Worm (Caenorhabditis elegans) whole organism, young adult: ENCODE data around the gene sti-1.

Experiments
- B0019.2 ChIP-seq: fragments of 200-800 bp; sonication (Bioruptor generic); conservative IDR thresholded peaks from 2 replicates; pipeline ENCODE4 v1.3.6; 2022; ENCODE audit warnings: missing genetic modification reagents, missing genetic modification characterization, missing compliant biosample characterization
- F23B12.7 ChIP-seq: sonication (generic microtip); optimal IDR thresholded peaks from 2 replicates; lab custom pipeline; 2017; ENCODE audit warnings: missing genetic modification characterization, mild to moderate bottlenecking, missing compliant biosample characterization, antibody characterized with exemption, moderate library complexity; ENCODE audit not compliant: insufficient read depth
- F37B4.10 ChIP-seq: fragments of 200-800 bp; sonication (Bioruptor generic); IDR thresholded peaks from 2 replicates; pipeline ENCODE4 v1.3.6; 2022; ENCODE audit warnings: missing genetic modification characterization, missing compliant biosample characterization
- F49E8.2 ChIP-seq: sonication (generic microtip); optimal IDR thresholded peaks from 3 replicates; lab custom pipeline; 2017; ENCODE audit warnings: missing genetic modification characterization, mild to moderate bottlenecking, missing compliant biosample characterization, antibody characterized with exemption, moderate library complexity; ENCODE audit not compliant: insufficient read depth
- F57C9.4 ChIP-seq: sonication (generic microtip); optimal IDR thresholded peaks from 2 replicates; lab custom pipeline; 2017; ENCODE audit warnings: mild to moderate bottlenecking, missing genetic modification characterization, missing compliant biosample characterization
- T07F8.4 ChIP-seq: sonication (generic microtip); optimal IDR thresholded peaks from 2 replicates; lab custom pipeline; 2016; ENCODE audit warnings: mild to moderate bottlenecking, missing genetic modification characterization, moderate library complexity, missing compliant biosample characterization
- Y56A3A.18 ChIP-seq: fragments of 200-800 bp; sonication (Bioruptor generic); IDR thresholded peaks from 2 replicates; pipeline ENCODE4 v1.3.6; 2022; ENCODE audit warnings: missing genetic modification reagents, missing genetic modification characterization, missing compliant biosample characterization
- ZK185.1 ChIP-seq: sonication (generic microtip); optimal IDR thresholded peaks from 2 replicates; lab custom pipeline; 2016; ENCODE audit warnings: mild to moderate bottlenecking, missing genetic modification characterization, missing compliant biosample characterization; ENCODE audit not compliant: poor library complexity, severe bottlenecking
- ama-1 ChIP-seq, 3 experiments: fragments of 150-350 bp in 1 of 3; sonication (generic microtip) in 2 of 3; optimal IDR thresholded peaks; 2 replicates each; lab custom pipeline; 2014 to 2018; ENCODE audit warnings: missing biosample characterization in 2 of 3, missing genetic modification characterization in 2 of 3, missing genetic modification reagents in 2 of 3
- atf-7 ChIP-seq: sonication (generic microtip); optimal IDR thresholded peaks from 2 replicates; lab custom pipeline; 2017; ENCODE audit warnings: mild to moderate bottlenecking, missing genetic modification characterization, missing compliant biosample characterization
- attf-3 ChIP-seq: fragments of 200-800 bp; sonication (Bioruptor generic); conservative IDR thresholded peaks from 2 replicates; pipeline ENCODE4 v1.3.6; 2022; ENCODE audit warnings: missing genetic modification reagents, missing genetic modification characterization, missing compliant biosample characterization
- cebp-2 ChIP-seq: fragments of 200-800 bp; sonication (Bioruptor generic); IDR thresholded peaks from 2 replicates; pipeline ENCODE4 v1.3.6; 2022; ENCODE audit warnings: missing genetic modification characterization, missing compliant biosample characterization
- ceh-40 ChIP-seq: fragments of 200-800 bp; sonication (Bioruptor generic); IDR thresholded peaks from 2 replicates; pipeline ENCODE4 v1.3.6; 2022; ENCODE audit warnings: missing genetic modification characterization, missing compliant biosample characterization
- ceh-58 ChIP-seq: fragments of 200-800 bp; sonication (Bioruptor generic); IDR thresholded peaks from 2 replicates; pipeline ENCODE4 v1.3.6; 2022; ENCODE audit warnings: missing genetic modification characterization, missing compliant biosample characterization
- ceh-91 ChIP-seq: fragments of 200-800 bp; sonication (Bioruptor generic); IDR thresholded peaks from 2 replicates; pipeline ENCODE4 v1.3.6; 2022; ENCODE audit warnings: missing genetic modification reagents, missing genetic modification characterization, missing compliant biosample characterization
- chd-7 ChIP-seq: sonication (generic microtip); optimal IDR thresholded peaks from 2 replicates; lab custom pipeline; 2016; ENCODE audit warnings: mild to moderate bottlenecking, missing genetic modification characterization, moderate library complexity, missing compliant biosample characterization
- efl-1 ChIP-seq: fragments of 150-350 bp; optimal IDR thresholded peaks from 2 replicates; lab custom pipeline; 2014; ENCODE audit warnings: missing biosample characterization, missing genetic modification reagents, missing genetic modification characterization
- egl-18 ChIP-seq: fragments of 200-800 bp; sonication (Bioruptor generic); IDR thresholded peaks from 2 replicates; pipeline ENCODE4 v1.3.6; 2022; ENCODE audit warnings: missing genetic modification reagents, missing genetic modification characterization, missing compliant biosample characterization
- ekl-4 ChIP-seq: fragments of 200-800 bp; sonication (Bioruptor generic); IDR thresholded peaks from 2 replicates; pipeline ENCODE4 v1.3.6; 2022; ENCODE audit warnings: missing genetic modification reagents, missing genetic modification characterization, missing compliant biosample characterization
- gei-17 ChIP-seq: fragments of 200-800 bp; sonication (Bioruptor generic); optimal IDR thresholded peaks from 2 replicates; lab custom pipeline; 2018; ENCODE audit warnings: mild to moderate bottlenecking, missing genetic modification characterization, missing compliant biosample characterization
- him-1 ChIP-seq: sonication (generic microtip); optimal IDR thresholded peaks from 2 replicates; lab custom pipeline; 2016; ENCODE audit warnings: missing genotype, missing genetic modification reagents, missing genetic modification characterization, missing compliant biosample characterization
- hmg-1.2 ChIP-seq: fragments of 200-800 bp; sonication (Bioruptor generic); IDR thresholded peaks from 2 replicates; pipeline ENCODE4 v1.3.6; 2022; ENCODE audit warnings: missing genetic modification reagents, missing genetic modification characterization, missing compliant biosample characterization
- lin-26 ChIP-seq: fragments of 200-800 bp; sonication (Bioruptor generic); IDR thresholded peaks from 2 replicates; pipeline ENCODE4 v1.3.6; 2022; ENCODE audit warnings: missing genetic modification reagents, missing genetic modification characterization, missing compliant biosample characterization
- lin-54 ChIP-seq: fragments of 200-800 bp; sonication (Bioruptor generic); optimal IDR thresholded peaks from 2 replicates; lab custom pipeline; 2018; ENCODE audit warnings: mild to moderate bottlenecking, missing genetic modification characterization, missing compliant biosample characterization
- lsy-27 ChIP-seq: sonication (generic microtip); optimal IDR thresholded peaks from 2 replicates; lab custom pipeline; 2017; ENCODE audit warnings: missing genetic modification characterization, mild to moderate bottlenecking, missing compliant biosample characterization, antibody characterized with exemption, missing genotype, borderline replicate concordance; ENCODE audit not compliant: insufficient read depth
- madf-10 ChIP-seq: sonication (generic microtip); optimal IDR thresholded peaks from 2 replicates; lab custom pipeline; 2016; ENCODE audit warnings: mild to moderate bottlenecking, missing genetic modification characterization, missing compliant biosample characterization
- madf-6 ChIP-seq: fragments of 200-800 bp; sonication (Bioruptor generic); IDR thresholded peaks from 2 replicates; pipeline ENCODE4 v1.3.6; 2022; ENCODE audit warnings: missing genetic modification reagents, missing genetic modification characterization, missing compliant biosample characterization
- mxl-1 ChIP-seq: sonication (generic microtip); optimal IDR thresholded peaks from 2 replicates; lab custom pipeline; 2016; ENCODE audit warnings: missing genetic modification characterization, missing compliant biosample characterization
- nfyb-1 ChIP-seq: fragments of 200-800 bp; sonication (Bioruptor generic); IDR thresholded peaks from 2 replicates; pipeline ENCODE4 v1.3.6; 2022; ENCODE audit warnings: missing genetic modification reagents, missing genetic modification characterization, missing compliant biosample characterization
- nhr-27 ChIP-seq: fragments of 200-800 bp; sonication (Bioruptor generic); optimal IDR thresholded peaks from 2 replicates; lab custom pipeline; 2018; ENCODE audit warnings: mild to moderate bottlenecking, missing genetic modification characterization, moderate library complexity, missing compliant biosample characterization
- nhr-80 ChIP-seq: sonication (generic microtip); optimal IDR thresholded peaks from 2 replicates; lab custom pipeline; 2016; ENCODE audit warnings: missing genetic modification characterization, missing compliant biosample characterization
- rcor-1 ChIP-seq: fragments of 200-800 bp; sonication (Bioruptor generic); IDR thresholded peaks from 2 replicates; pipeline ENCODE4 v1.3.6; 2022; ENCODE audit warnings: missing genetic modification reagents, missing genetic modification characterization, missing compliant biosample characterization
- sea-2 ChIP-seq: fragments of 200-800 bp; sonication (Bioruptor generic); IDR thresholded peaks from 2 replicates; pipeline ENCODE4 v1.3.6; 2022; ENCODE audit warnings: missing genetic modification characterization, missing compliant biosample characterization
- snpc-1.3 ChIP-seq: sonication (generic microtip); optimal IDR thresholded peaks from 2 replicates; lab custom pipeline; 2017; ENCODE audit warnings: missing genetic modification characterization, mild to moderate bottlenecking, missing compliant biosample characterization, antibody characterized with exemption, moderate library complexity, missing genotype, missing genetic modification reagents; ENCODE audit not compliant: insufficient read depth
- snpc-3.4 ChIP-seq: sonication (generic microtip); optimal IDR thresholded peaks from 2 replicates; lab custom pipeline; 2017; ENCODE audit warnings: missing genetic modification characterization, mild to moderate bottlenecking, missing compliant biosample characterization, antibody characterized with exemption, moderate library complexity, missing genotype, missing genetic modification reagents
- snpc-4 ChIP-seq, 5 experiments: fragments of 150-350 bp in 1 of 5; sonication (generic microtip) in 4 of 5; optimal IDR thresholded peaks; 2 replicates each; lab custom pipeline; 2014 to 2018; ENCODE audit warnings: missing genetic modification characterization in 5 of 5, missing biosample characterization in 3 of 5, antibody characterized with exemption in 2 of 5, mild to moderate bottlenecking in 2 of 5, missing compliant biosample characterization in 2 of 5, missing genotype in 2 of 5, moderate library complexity in 2 of 5, missing genetic modification reagents in 1 of 5
- sptf-2 ChIP-seq: fragments of 200-800 bp; sonication (Bioruptor generic); optimal IDR thresholded peaks from 2 replicates; lab custom pipeline; 2018; ENCODE audit warnings: mild to moderate bottlenecking, missing genetic modification characterization, missing compliant biosample characterization
- ztf-22 ChIP-seq: fragments of 200-800 bp; sonication (Bioruptor generic); optimal IDR thresholded peaks from 2 replicates; lab custom pipeline; 2018; ENCODE audit warnings: mild to moderate bottlenecking, missing genetic modification characterization, moderate library complexity, missing compliant biosample characterization
- ztf-25 ChIP-seq: fragments of 200-800 bp; sonication (Bioruptor generic); IDR thresholded peaks from 2 replicates; pipeline ENCODE4 v1.3.6; 2022; ENCODE audit warnings: missing genetic modification reagents, missing genetic modification characterization, missing compliant biosample characterization
- ztf-28 ChIP-seq: fragments of 200-800 bp; sonication (Bioruptor generic); IDR thresholded peaks from 2 replicates; pipeline ENCODE4 v1.3.6; 2022; ENCODE audit warnings: missing genetic modification reagents, missing genetic modification characterization, missing compliant biosample characterization

Gene sti-1

ce11 chrV:761235-761634, 12.1 kb upstream of the sti-1 start, which contains the start of gene C05E4.15:
C05E4.15 (minus strand) TSS chrV:761335.
- TF ChIP-seq egl-18 (GFP tag; lab: Robert Waterston, UW): no peak
- no peak for TF ChIP-seq F49E8.2 (tag; lab: Kevin White, UChicago)
- no peak for TF ChIP-seq lsy-27 (tag; lab: Kevin White, UChicago)
- TF ChIP-seq nhr-27: no peak
- TF ChIP-seq F23B12.7: no peak
- no peak for TF ChIP-seq cebp-2
- no peak for TF ChIP-seq F57C9.4 (tag; lab: Kevin White, UChicago)
- no peak for TF ChIP-seq ztf-22 (GFP tag; lab: Kevin White, UChicago)
- no peak for TF ChIP-seq ekl-4 (GFP tag; lab: Robert Waterston, UW)
- no peak for TF ChIP-seq ceh-58 (GFP tag; lab: Robert Waterston, UW)
- no peak for TF ChIP-seq madf-10 (tag; lab: Kevin White, UChicago)
- no peak for TF ChIP-seq snpc-4 (GFP tag; optimal IDR thresholded peaks at IDR 0.05; lab: Kevin White, UChicago)
- TF ChIP-seq snpc-4 (tag; optimal IDR thresholded peaks at IDR 0.05; lab: Kevin White, UChicago): no peak
- no peak for TF ChIP-seq hmg-1.2 (GFP tag; lab: Robert Waterston, UW)
- TF ChIP-seq rcor-1 (GFP tag; lab: Robert Waterston, UW): no peak
- TF ChIP-seq ztf-28: no peak
- TF ChIP-seq atf-7: no peak
- no peak for TF ChIP-seq sptf-2 (GFP tag; lab: Kevin White, UChicago)
- TF ChIP-seq him-1 (tag; lab: Kevin White, UChicago): no peak
- TF ChIP-seq gei-17 (GFP tag; lab: Kevin White, UChicago): no peak
- TF ChIP-seq lin-54 (GFP tag; lab: Kevin White, UChicago): no peak

ce11 chrV:761882-762281, 11.4 kb upstream of the sti-1 start, which contains the start of gene C05E4.12:
C05E4.12 (minus strand) TSS chrV:761982.
- TF ChIP-seq madf-6 (GFP tag; lab: Robert Waterston, UW): no peak
- no peak for TF ChIP-seq ama-1 (optimal IDR thresholded peaks at IDR 0.05; lab: Kevin White, UChicago)
- no peak for TF ChIP-seq ama-1 (GFP tag; optimal IDR thresholded peaks at IDR 0.05; lab: Kevin White, UChicago)
- no peak for TF ChIP-seq lin-26 (GFP tag; lab: Robert Waterston, UW)
- no peak for TF ChIP-seq him-1 (tag; lab: Kevin White, UChicago)
- no peak for TF ChIP-seq ztf-25 (GFP tag; lab: Robert Waterston, UW)
- TF ChIP-seq chd-7: no peak
- no peak for TF ChIP-seq ceh-91 (GFP tag; lab: Robert Waterston, UW)

ce11 chrV:762340-762739, 11.0 kb upstream of the sti-1 start, which contains the start of gene srp-2:
srp-2 (plus strand) TSS chrV:762640.
- TF ChIP-seq ceh-40 (GFP tag; lab: Robert Waterston, UW) (no peak), F23B12.7 (no peak), nhr-80 (tag; lab: Kevin White, UChicago) (no peak), snpc-1.3 (tag; lab: Kevin White, UChicago) (no peak), snpc-3.4 (tag; lab: Kevin White, UChicago) (no peak), attf-3 (GFP tag; lab: Robert Waterston, UW) (no peak), nfyb-1 (no peak), T07F8.4 (tag; lab: Kevin White, UChicago) (no peak), mxl-1 (no peak), ZK185.1 (tag; lab: Kevin White, UChicago) (no peak), F37B4.10 (no peak), F57C9.4 (tag; lab: Kevin White, UChicago) (no peak), Y56A3A.18 (GFP tag; lab: Robert Waterston, UW) (no peak), hmg-1.2 (GFP tag; lab: Robert Waterston, UW) (no peak), efl-1 (GFP tag; lab: Kevin White, UChicago) (no peak), ztf-28 (no peak), sea-2 (GFP tag; lab: Robert Waterston, UW) (no peak), B0019.2 (GFP tag; lab: Robert Waterston, UW) (no peak)
